Worm (Caenorhabditis elegans): ENCODE data around the gene srlf-14.

ce11 chrIV:10864031-10864430 lies 30.1 kb downstream of the srlf-14 start, which contains the start of gene nish-1:
- TF ChIP-seq ets-7 (tag; optimal IDR thresholded peaks at IDR 0.05) (no peak), F13C5.2 (tag; optimal IDR thresholded peaks at IDR 0.05) (no peak), flt-1 (GFP tag; IDR thresholded peaks at IDR 0.05) (no peak), ama-1 (optimal IDR thresholded peaks at IDR 0.05) (no peak), aly-1 (tag; optimal IDR thresholded peaks at IDR 0.05) (no peak), hnd-1 (tag; optimal IDR thresholded peaks at IDR 0.05) (no peak)

Measured in whole organism, early embryonic.